Worm (Caenorhabditis elegans): ENCODE data around the gene ZK1248.17.

Gene ZK1248.17

ce11 chrII:5806563-5806962 is 38.8 kb downstream of the ZK1248.17 start:
- TF ChIP-seq flt-1 (GFP tag; IDR thresholded peaks at IDR 0.05) (no peak), T22C8.4 (GFP tag; IDR thresholded peaks at IDR 0.05) (no peak), ztf-23 (GFP tag; IDR thresholded peaks at IDR 0.05) (no peak), tab-1 (GFP tag; IDR thresholded peaks at IDR 0.05) (no peak), cog-1 (tag; optimal IDR thresholded peaks at IDR 0.05) (no peak), ref-1 (GFP tag; conservative IDR thresholded peaks at IDR 0.05) (no peak), med-1 (GFP tag; optimal IDR thresholded peaks at IDR 0.05; ENCODE audit: insufficient read depth) (no peak), ztf-29 (GFP tag; IDR thresholded peaks at IDR 0.05) (no peak), klf-2 (GFP tag; conservative IDR thresholded peaks at IDR 0.05) (no peak)

ce11 chrII:5805303-5805702 is 40.0 kb downstream of the ZK1248.17 start, which contains the start of gene K05F1.10:
TSS of gene K05F1.10 (minus strand) at chrII:5805473.
- TF ChIP-seq klf-2 (GFP tag; conservative IDR thresholded peaks at IDR 0.05) (no peak), ztf-29 (GFP tag; IDR thresholded peaks at IDR 0.05) (no peak), tab-1 (GFP tag; IDR thresholded peaks at IDR 0.05) (no peak), cog-1 (tag; optimal IDR thresholded peaks at IDR 0.05) (no peak), T22C8.4 (GFP tag; IDR thresholded peaks at IDR 0.05) (no peak), ref-1 (GFP tag; conservative IDR thresholded peaks at IDR 0.05) (no peak), flt-1 (GFP tag; IDR thresholded peaks at IDR 0.05) (no peak), med-1 (GFP tag; optimal IDR thresholded peaks at IDR 0.05; ENCODE audit: insufficient read depth) (no peak), ztf-23 (GFP tag; IDR thresholded peaks at IDR 0.05) (no peak)

- TF ChIP-seq cog-1 (tag; optimal IDR thresholded peaks at IDR 0.05) (no peak), ztf-23 (GFP tag; IDR thresholded peaks at IDR 0.05) (no peak), T22C8.4 (GFP tag; IDR thresholded peaks at IDR 0.05) (no peak), med-1 (GFP tag; optimal IDR thresholded peaks at IDR 0.05; ENCODE audit: insufficient read depth) (no peak)
These were observed 41.1 kb downstream of the ZK1248.17 start for ce11 chrII:5804288-5804687.

ce11 chrII:5801075-5801474 is 44.3 kb downstream of the ZK1248.17 start, which contains the start of the genes K05F1.9 and K05F1.1:
TSS of gene K05F1.9 (minus strand) at chrII:5801175.
TSS of gene K05F1.1 (plus strand) at chrII:5801382.
- TF ChIP-seq klf-2 (GFP tag; conservative IDR thresholded peaks at IDR 0.05) = no peak
- no peak for TF ChIP-seq ztf-29 (GFP tag; IDR thresholded peaks at IDR 0.05)
- no peak for TF ChIP-seq med-1 (GFP tag; optimal IDR thresholded peaks at IDR 0.05; ENCODE audit: insufficient read depth)
- no peak for TF ChIP-seq ztf-23 (GFP tag; IDR thresholded peaks at IDR 0.05)
- no peak for TF ChIP-seq T22C8.4 (GFP tag; IDR thresholded peaks at IDR 0.05)
- TF ChIP-seq tab-1 (GFP tag; IDR thresholded peaks at IDR 0.05) = no peak
- no peak for TF ChIP-seq ref-1 (GFP tag; conservative IDR thresholded peaks at IDR 0.05)
- no peak for TF ChIP-seq flt-1 (GFP tag; IDR thresholded peaks at IDR 0.05)
- no peak for TF ChIP-seq cog-1 (tag; optimal IDR thresholded peaks at IDR 0.05)

ce11 chrII:5799553-5799952 is 45.8 kb downstream of the ZK1248.17 start, which contains the start of gene K05F1.8:
TSS of gene K05F1.8 (minus strand) at chrII:5799653.
- TF ChIP-seq cog-1 (tag; optimal IDR thresholded peaks at IDR 0.05) (no peak), ztf-29 (GFP tag; IDR thresholded peaks at IDR 0.05) (no peak), klf-2 (GFP tag; conservative IDR thresholded peaks at IDR 0.05) (no peak), med-1 (GFP tag; optimal IDR thresholded peaks at IDR 0.05; ENCODE audit: insufficient read depth) (no peak), ztf-23 (GFP tag; IDR thresholded peaks at IDR 0.05) (no peak), T22C8.4 (GFP tag; IDR thresholded peaks at IDR 0.05) (no peak), ref-1 (GFP tag; conservative IDR thresholded peaks at IDR 0.05) (no peak), tab-1 (GFP tag; IDR thresholded peaks at IDR 0.05) (no peak), flt-1 (GFP tag; IDR thresholded peaks at IDR 0.05) (no peak)

- TF ChIP-seq klf-2 (GFP tag; conservative IDR thresholded peaks at IDR 0.05) (no peak), med-1 (GFP tag; optimal IDR thresholded peaks at IDR 0.05; ENCODE audit: insufficient read depth) (no peak), ztf-23 (GFP tag; IDR thresholded peaks at IDR 0.05) (no peak), cog-1 (tag; optimal IDR thresholded peaks at IDR 0.05) (no peak), tab-1 (GFP tag; IDR thresholded peaks at IDR 0.05) (no peak), ref-1 (GFP tag; conservative IDR thresholded peaks at IDR 0.05) (no peak), ztf-29 (GFP tag; IDR thresholded peaks at IDR 0.05) (no peak), T22C8.4 (GFP tag; IDR thresholded peaks at IDR 0.05) (no peak)
These were observed 47.9 kb downstream of the ZK1248.17 start, which contains the start of the genes msp-63 and msp-142 for ce11 chrII:5797348-5797977. TSS of gene msp-63 (minus strand) at chrII:5797448. TSS of gene msp-142 (plus strand) at chrII:5797927.
